Worm (Caenorhabditis elegans) whole organism, L4 larva: Measurements from ENCODE around the gene tbx-7.

Experiments used
- F44E2.7 ChIP-seq: fragments of 200-800 bp; sonication (Bioruptor generic); IDR thresholded peaks from 2 replicates; pipeline ENCODE4 v2.1.2; 2022; ENCODE audit warnings: missing genetic modification characterization, missing compliant biosample characterization
- T20F7.1 ChIP-seq: fragments of 200-800 bp; sonication (Bioruptor generic); optimal IDR thresholded peaks from 2 replicates; lab custom pipeline; 2018; ENCODE audit warnings: mild to moderate bottlenecking, missing genetic modification characterization, missing compliant biosample characterization
- Y48G9A.11 ChIP-seq: fragments of 200-800 bp; sonication (Bioruptor generic); IDR thresholded peaks from 2 replicates; pipeline ENCODE4 v1.3.6; 2022; ENCODE audit warnings: missing genetic modification reagents, missing genetic modification characterization, missing compliant biosample characterization
- ceh-28 ChIP-seq: fragments of 150-350 bp; optimal IDR thresholded peaks from 2 replicates; lab custom pipeline; 2014; ENCODE audit warnings: missing biosample characterization, missing genetic modification reagents, missing genetic modification characterization
- ceh-62 ChIP-seq: sonication (generic microtip); optimal IDR thresholded peaks from 2 replicates; lab custom pipeline; 2017; ENCODE audit warnings: missing biosample characterization, missing genetic modification characterization
- ceh-82 ChIP-seq: sonication (generic microtip); optimal IDR thresholded peaks from 2 replicates; lab custom pipeline; 2017; ENCODE audit warnings: missing biosample characterization, missing genetic modification characterization
- dmd-9 ChIP-seq: fragments of 200-800 bp; sonication (Bioruptor generic); IDR thresholded peaks from 2 replicates; pipeline ENCODE4 v1.3.6; 2022; ENCODE audit warnings: missing genetic modification reagents, missing genetic modification characterization, missing compliant biosample characterization
- dve-1 ChIP-seq: sonication (generic microtip); optimal IDR thresholded peaks from 2 replicates; lab custom pipeline; 2017; ENCODE audit warnings: antibody characterized with exemption, mild to moderate bottlenecking, missing genetic modification characterization, missing compliant biosample characterization; ENCODE audit not compliant: insufficient read depth
- egl-27 ChIP-seq: sonication (generic microtip); optimal IDR thresholded peaks from 3 replicates; lab custom pipeline; 2017; ENCODE audit warnings: missing biosample characterization, missing genetic modification reagents, missing genetic modification characterization
- gei-8 ChIP-seq: fragments of 200-800 bp; sonication (Bioruptor generic); optimal IDR thresholded peaks from 2 replicates; lab custom pipeline; 2018; ENCODE audit warnings: mild to moderate bottlenecking, missing genetic modification characterization, missing compliant biosample characterization
- hlh-30 ChIP-seq: sonication (generic microtip); optimal IDR thresholded peaks from 2 replicates; lab custom pipeline; 2017; ENCODE audit warnings: antibody characterized with exemption, mild to moderate bottlenecking, missing genetic modification characterization, missing compliant biosample characterization; ENCODE audit not compliant: insufficient read depth
- lim-7 ChIP-seq: fragments of 200-800 bp; sonication (Bioruptor generic); IDR thresholded peaks from 2 replicates; pipeline ENCODE4 v1.3.6; 2022; ENCODE audit warnings: missing genetic modification characterization, missing compliant biosample characterization
- lin-1 ChIP-seq: fragments of 200-800 bp; sonication (Bioruptor generic); IDR thresholded peaks from 2 replicates; pipeline ENCODE4 v1.3.6; 2022; ENCODE audit warnings: missing genetic modification reagents, missing genetic modification characterization, missing compliant biosample characterization
- lin-29 ChIP-seq: fragments of 200-800 bp; sonication (Bioruptor generic); IDR thresholded peaks from 2 replicates; pipeline ENCODE4 v1.3.6; 2022; ENCODE audit warnings: missing genetic modification reagents, missing genetic modification characterization, missing compliant biosample characterization
- lin-38 ChIP-seq: fragments of 200-800 bp; sonication (Bioruptor generic); IDR thresholded peaks from 2 replicates; pipeline ENCODE4 v1.3.6; 2022; ENCODE audit warnings: missing genetic modification reagents, missing genetic modification characterization, missing compliant biosample characterization
- lin-39 ChIP-seq: fragments of 150-350 bp; optimal IDR thresholded peaks from 2 replicates; lab custom pipeline; 2014; ENCODE audit warnings: missing biosample characterization, missing genetic modification reagents, missing genetic modification characterization
- madf-5 ChIP-seq, 2 experiments: fragments of 200-800 bp; sonication (Bioruptor generic); IDR thresholded peaks; 2 replicates each; pipeline ENCODE4 v1.3.6; 2022; ENCODE audit warnings: missing compliant biosample characterization in 2 of 2, missing genetic modification characterization in 2 of 2
- madf-9 ChIP-seq: fragments of 200-800 bp; sonication (Bioruptor generic); conservative IDR thresholded peaks from 2 replicates; pipeline ENCODE4 v1.3.6; 2022; ENCODE audit warnings: missing genetic modification reagents, missing genetic modification characterization, missing compliant biosample characterization
- nhr-237 ChIP-seq: sonication (generic microtip); optimal IDR thresholded peaks from 2 replicates; lab custom pipeline; 2017; ENCODE audit warnings: missing biosample characterization, missing genetic modification characterization
- nhr-41 ChIP-seq: fragments of 200-800 bp; sonication (Bioruptor generic); IDR thresholded peaks from 2 replicates; pipeline ENCODE4 v1.3.6; 2022; ENCODE audit warnings: missing genetic modification reagents, missing genetic modification characterization, missing compliant biosample characterization
- nhr-42 ChIP-seq: fragments of 200-800 bp; sonication (Bioruptor generic); IDR thresholded peaks from 2 replicates; pipeline ENCODE4 v1.3.6; 2022; ENCODE audit warnings: missing genetic modification characterization, missing compliant biosample characterization
- rbr-2 ChIP-seq: sonication (generic microtip); optimal IDR thresholded peaks from 2 replicates; lab custom pipeline; 2016; ENCODE audit warnings: missing genotype, missing genetic modification characterization, missing compliant biosample characterization
- skn-1 ChIP-seq: fragments of 150-350 bp; optimal IDR thresholded peaks from 2 replicates; lab custom pipeline; 2014; ENCODE audit warnings: missing biosample characterization, missing genetic modification characterization
- spr-3 ChIP-seq: fragments of 200-800 bp; sonication (Bioruptor generic); optimal IDR thresholded peaks from 2 replicates; lab custom pipeline; 2018; ENCODE audit warnings: mild to moderate bottlenecking, missing genetic modification characterization, missing compliant biosample characterization
- unc-130 ChIP-seq: sonication (generic microtip); optimal IDR thresholded peaks from 2 replicates; lab custom pipeline; 2016; ENCODE audit warnings: missing genetic modification reagents, missing genetic modification characterization, missing compliant biosample characterization
- vab-7 ChIP-seq: fragments of 200-800 bp; sonication (Bioruptor generic); IDR thresholded peaks from 2 replicates; pipeline ENCODE4 v1.3.6; 2022; ENCODE audit warnings: missing genetic modification reagents, missing genetic modification characterization, missing compliant biosample characterization
- zfp-2 ChIP-seq: sonication (generic microtip); optimal IDR thresholded peaks from 2 replicates; lab custom pipeline; 2016; ENCODE audit warnings: mild to moderate bottlenecking, missing genetic modification characterization, missing compliant biosample characterization
- zip-2 ChIP-seq: fragments of 150-350 bp; optimal IDR thresholded peaks from 2 replicates; lab custom pipeline; 2014; ENCODE audit warnings: missing biosample characterization, missing genetic modification characterization

Gene tbx-7

DNA sequence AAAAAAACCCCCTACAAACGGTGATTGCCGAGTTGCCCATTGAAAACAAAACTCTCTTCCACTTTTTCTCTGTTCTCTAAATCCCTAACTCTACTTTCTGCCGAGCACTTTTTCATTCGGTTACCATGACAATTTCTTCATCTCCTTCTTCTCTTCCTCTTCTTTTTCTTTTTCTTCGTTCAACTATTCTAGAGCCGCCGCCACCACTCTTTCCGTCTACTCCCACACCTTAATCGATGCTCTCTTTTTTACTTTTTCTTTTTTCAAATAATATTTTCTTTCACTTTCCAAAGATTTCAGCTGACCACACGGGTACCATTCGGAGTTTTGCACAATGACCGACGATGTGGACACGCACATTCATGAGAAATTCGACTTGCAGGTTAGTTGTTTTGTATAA is 39.2 kb upstream of the tbx-7 start, which contains the start of gene mapk-15:
Gene mapk-15, plus strand, starts transcription at position 301 of the 400 bp plus-strand sequence.
- TF ChIP-seq nhr-237 (no peak), nhr-41 (GFP tag; lab: Robert Waterston, UW) (no peak), gei-8 (GFP tag; lab: Kevin White, UChicago) (no peak)

DNA sequence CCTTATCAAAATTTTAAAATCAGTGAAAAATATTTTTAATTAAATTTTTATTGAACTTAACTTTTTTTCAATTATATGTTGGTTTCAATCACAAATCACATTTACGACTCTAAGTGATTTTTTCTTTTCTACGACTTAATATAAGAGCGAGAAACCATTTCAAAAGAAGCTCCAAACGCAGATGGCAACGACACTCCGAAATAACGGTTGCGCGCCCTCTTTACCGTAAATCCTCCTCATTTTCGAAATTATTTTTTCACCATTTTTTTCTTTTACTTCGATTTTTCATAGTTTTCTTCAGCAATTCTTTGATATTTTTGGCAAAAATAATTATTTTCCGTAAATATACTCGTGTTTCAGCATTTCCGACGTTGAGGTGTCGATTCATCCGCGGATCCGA is 36.4 kb upstream of the tbx-7 start:
- TF ChIP-seq Y48G9A.11 (GFP tag; lab: Robert Waterston, UW) = peak; percentile 98

DNA sequence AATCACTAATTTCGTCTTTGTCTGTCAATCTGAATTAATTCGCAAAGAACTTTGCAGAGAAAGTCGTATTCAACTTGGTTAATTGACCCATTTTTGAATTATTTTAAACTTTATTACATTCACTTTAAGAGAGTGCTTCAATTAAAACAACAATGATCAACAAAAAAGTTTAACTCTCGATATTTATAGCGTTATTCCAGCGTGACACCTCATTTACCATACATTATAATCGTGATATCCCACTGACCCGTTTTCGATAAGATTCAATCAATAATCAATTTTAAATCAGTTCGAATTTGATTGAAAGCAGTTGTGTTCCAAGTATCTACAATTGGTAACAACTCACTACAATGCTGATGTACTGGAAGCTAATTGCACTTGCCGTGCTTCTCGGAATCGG is 28.4 kb upstream of the tbx-7 start, which contains the start of gene clc-10:
Gene clc-10, plus strand, starts transcription at position 301 of the 400 bp plus-strand sequence.
- no peak for TF ChIP-seq ceh-28 (tag; lab: Kevin White, UChicago)
- no peak for TF ChIP-seq nhr-41 (GFP tag; lab: Robert Waterston, UW)
- TF ChIP-seq ceh-62 = no peak

DNA sequence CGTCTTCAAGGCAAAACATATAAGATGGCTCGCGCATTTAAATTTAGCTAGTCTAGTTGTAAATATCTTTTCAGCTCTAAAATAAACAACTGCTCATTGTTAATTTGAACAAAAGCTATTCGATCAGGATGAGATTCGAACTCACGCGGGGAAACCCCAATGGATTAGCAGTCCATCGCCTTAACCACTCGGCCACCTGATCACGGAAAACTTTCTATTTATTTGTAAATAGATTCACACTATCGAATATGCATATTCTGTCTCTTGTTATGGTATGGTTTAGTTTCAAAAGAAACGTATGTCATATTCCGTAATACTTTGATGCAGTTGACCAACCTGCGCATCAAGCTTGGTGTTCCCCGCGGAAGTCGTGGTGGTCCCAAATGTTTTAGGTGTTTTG is 27.8 kb upstream of the tbx-7 start:
- TF ChIP-seq dmd-9 (GFP tag; lab: Robert Waterston, UW) (no peak), egl-27 (tag; lab: Kevin White, UChicago) (no peak), F44E2.7 (0 out of 2 replicates have a peak, but pooled peaks have one; percentile 28), lim-7 (GFP tag; lab: Robert Waterston, UW) (0 out of 2 replicates have a peak, but pooled peaks have one; percentile 38), Y48G9A.11 (GFP tag; lab: Robert Waterston, UW) (peak; percentile 52; the same call in 1 of the 2 replicates), skn-1 (no peak), vab-7 (GFP tag; lab: Robert Waterston, UW) (peak; percentile 47; the same call in 1 of the 2 replicates)

DNA sequence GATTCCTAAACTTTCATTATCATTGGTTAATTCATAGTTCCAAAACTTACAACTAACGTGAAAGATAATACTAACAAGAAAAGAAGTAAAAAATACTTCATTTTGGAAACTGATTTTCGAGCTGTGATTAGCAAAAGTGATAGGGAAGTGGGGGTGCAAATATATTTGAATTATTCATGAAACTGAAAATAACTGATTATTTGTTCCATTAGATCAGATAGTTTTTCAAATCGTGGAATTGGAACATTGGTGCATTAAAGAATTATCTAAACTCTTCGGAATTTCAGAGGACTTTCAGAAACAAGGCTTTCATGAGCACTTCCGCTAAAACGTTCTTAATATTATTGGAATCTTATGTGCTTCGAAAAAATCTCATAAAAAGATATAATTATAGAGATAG is 27.4 kb upstream of the tbx-7 start, which contains the start of gene F40H6.5:
Gene F40H6.5, minus strand, starts transcription at position 101 of the 400 bp plus-strand sequence.
- TF ChIP-seq dve-1 = no peak

DNA sequence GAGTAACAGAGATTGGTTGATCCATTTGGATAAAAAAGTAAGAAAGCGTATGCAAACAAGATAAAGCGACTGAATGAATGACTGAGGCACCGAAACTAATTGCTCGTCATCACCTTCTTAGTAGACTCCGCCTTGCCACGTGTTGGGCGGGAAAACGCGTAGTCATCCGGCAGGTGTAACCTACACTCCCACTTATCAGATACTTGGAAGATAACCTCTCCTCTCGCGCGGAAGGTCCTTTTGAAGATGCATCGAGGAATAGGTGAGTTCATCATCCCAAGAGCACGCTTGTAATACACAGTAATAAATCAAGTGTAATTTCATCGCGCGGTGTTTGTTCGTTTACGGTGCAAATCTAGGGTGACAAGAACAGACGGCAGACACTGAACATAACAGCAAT is 18.5 kb upstream of the tbx-7 start, which contains the start of gene tbx-11:
Gene tbx-11, minus strand, starts transcription at position 101 of the 400 bp plus-strand sequence.
- TF ChIP-seq F44E2.7 (no peak), madf-5 (GFP tag; IDR thresholded peaks at IDR 0.05; lab: Robert Waterston, UW) (no peak), spr-3 (no peak)
- TF ChIP-seq, all 104 proteins: peak for 0

DNA sequence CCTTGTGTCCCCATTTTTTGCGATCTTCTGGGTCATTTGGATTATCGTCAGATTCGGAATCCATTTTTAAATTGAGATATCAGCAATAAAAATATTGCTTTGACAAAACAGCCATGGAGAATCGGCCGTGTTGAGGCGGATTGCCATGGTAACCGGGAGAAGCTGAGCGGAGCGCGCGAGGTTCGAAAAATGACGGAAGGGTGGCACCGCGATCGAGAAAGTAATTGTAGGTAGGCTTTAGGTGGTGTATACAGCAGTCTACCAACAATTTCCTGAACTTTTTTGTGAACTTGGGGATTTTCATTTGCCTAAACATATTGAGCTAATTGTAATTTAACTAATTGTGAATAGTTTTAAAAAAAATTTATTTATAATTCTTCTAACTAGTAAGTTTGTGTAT is 11.0 kb upstream of the tbx-7 start, which contains the start of gene ift-139:
Gene ift-139, minus strand, starts transcription at position 101 of the 400 bp plus-strand sequence.
- TF ChIP-seq T20F7.1 = no peak
- TF ChIP-seq lin-29 (GFP tag; lab: Robert Waterston, UW) = no peak
- TF ChIP-seq ceh-82 = no peak
- TF ChIP-seq unc-130 (GFP tag; lab: Kevin White, UChicago) = no peak
- TF ChIP-seq lin-38 (GFP tag; lab: Robert Waterston, UW) = no peak
- no peak for TF ChIP-seq egl-27 (tag; lab: Kevin White, UChicago)
- TF ChIP-seq hlh-30 (tag; lab: Kevin White, UChicago) = no peak
- TF ChIP-seq zfp-2 (tag; lab: Kevin White, UChicago) = no peak
- no peak for TF ChIP-seq lin-39 (tag; lab: Kevin White, UChicago)
- no peak for TF ChIP-seq zip-2 (tag; lab: Kevin White, UChicago)
- TF ChIP-seq rbr-2 (tag; lab: Kevin White, UChicago) = no peak
- no peak for TF ChIP-seq lin-1 (GFP tag; lab: Robert Waterston, UW)
- no peak for TF ChIP-seq nhr-42 (GFP tag; lab: Robert Waterston, UW)
- TF ChIP-seq madf-9 (GFP tag; lab: Robert Waterston, UW) = no peak
- TF ChIP-seq, all 104 proteins: peak for 0
